Fruit fly (Drosophila melanogaster) whole organism, wandering third instar larva: ENCODE results near the gene tra.

Experiments used
- Abd-B ChIP-seq: fragments of >200 bp; optimal IDR thresholded peaks from 2 replicates; lab custom pipeline; 2017; ENCODE audit warnings: missing biosample characterization, missing genetic modification characterization
- CrebA ChIP-seq: fragments of 200-800 bp; sonication (Bioruptor generic); optimal IDR thresholded peaks from 2 replicates; lab custom pipeline; 2016; ENCODE audit warnings: missing biosample characterization, mild to moderate bottlenecking, missing genetic modification characterization, borderline replicate concordance
- Dfd ChIP-seq: fragments of >200 bp; optimal IDR thresholded peaks from 2 replicates; lab custom pipeline; 2017; ENCODE audit warnings: missing biosample characterization, missing genetic modification characterization
- Dif ChIP-seq: fragments of 200-275, 200-300 bp; sonication (Bioruptor generic); optimal IDR thresholded peaks from 2 replicates; lab custom pipeline; 2018; ENCODE audit warnings: missing biosample characterization, missing genetic modification characterization; ENCODE audit not compliant: partially characterized antibody
- HLH106 ChIP-seq: fragments of 200-800 bp; optimal IDR thresholded peaks from 3 replicates; lab custom pipeline; 2019; ENCODE audit warnings: missing biosample characterization, mild to moderate bottlenecking, missing genetic modification characterization, moderate library complexity
- Hnf4 ChIP-seq: fragments of 200-800 bp; sonication (Bioruptor generic); optimal IDR thresholded peaks from 2 replicates; lab custom pipeline; 2016; ENCODE audit warnings: missing biosample characterization, mild to moderate bottlenecking, missing genetic modification characterization
- Hr78 ChIP-seq: fragments of >200 bp; optimal IDR thresholded peaks from 2 replicates; lab custom pipeline; 2017; ENCODE audit warnings: missing biosample characterization, missing genetic modification characterization
- Jra ChIP-seq: sonication (Bioruptor generic); optimal IDR thresholded peaks from 2 replicates; lab custom pipeline; 2016; ENCODE audit warnings: missing biosample characterization, missing genetic modification characterization
- N ChIP-seq: fragments of >200 bp; optimal IDR thresholded peaks from 2 replicates; lab custom pipeline; 2018; ENCODE audit warnings: missing biosample characterization, missing external identifiers, missing genetic modification characterization
- Rel ChIP-seq, 2 experiments: fragments of 200-800 bp; sonication (Bioruptor generic) in 1 of 2; optimal IDR thresholded peaks; 2 replicates in 1 of 2; 3 replicates in 1 of 2; lab custom pipeline; 2016 to 2019; ENCODE audit warnings: mild to moderate bottlenecking in 2 of 2, missing biosample characterization in 2 of 2, missing genetic modification characterization in 2 of 2, moderate library complexity in 1 of 2
- Sp1 ChIP-seq: fragments of 200-800 bp; sonication (Bioruptor generic); optimal IDR thresholded peaks from 3 replicates; lab custom pipeline; 2019; ENCODE audit warnings: missing biosample characterization, mild to moderate bottlenecking, missing genetic modification characterization, moderate library complexity
- dl ChIP-seq, 2 experiments: fragments of 175-275, 200-275 bp in 1 of 2; fragments of 200-275 bp in 1 of 2; sonication (Bioruptor generic); optimal IDR thresholded peaks; lab custom pipeline; 2018; ENCODE audit warnings: mild to moderate bottlenecking in 2 of 2, missing biosample characterization in 2 of 2, missing genetic modification characterization in 2 of 2, moderate library complexity in 2 of 2; ENCODE audit not compliant: partially characterized antibody in 2 of 2, insufficient read depth in 1 of 2
- dsf ChIP-seq: sonication (Bioruptor generic); optimal IDR thresholded peaks from 2 replicates; lab custom pipeline; 2016; ENCODE audit warnings: missing biosample characterization, missing genetic modification characterization, borderline replicate concordance
- ey ChIP-seq: fragments of 200-800 bp; sonication (Bioruptor generic); optimal IDR thresholded peaks from 2 replicates; lab custom pipeline; 2016; ENCODE audit warnings: missing biosample characterization, missing genetic modification characterization
- foxo ChIP-seq, 2 experiments: fragments of 200-800 bp; sonication (Bioruptor generic); optimal IDR thresholded peaks; 2 replicates in 1 of 2; 3 replicates in 1 of 2; lab custom pipeline; 2016 to 2017; ENCODE audit warnings: missing biosample characterization in 2 of 2, missing genetic modification characterization in 2 of 2
- fru ChIP-seq: fragments of 200-800 bp; sonication (Bioruptor generic); optimal IDR thresholded peaks from 3 replicates; lab custom pipeline; 2016; ENCODE audit warnings: missing biosample characterization, mild to moderate bottlenecking, missing genetic modification characterization
- h ChIP-seq: fragments of 200-800 bp; sonication (Bioruptor generic); optimal IDR thresholded peaks from 3 replicates; lab custom pipeline; 2016; ENCODE audit warnings: missing biosample characterization, mild to moderate bottlenecking, missing genetic modification characterization
- jim ChIP-seq: fragments of 175-275, 200-325 bp; sonication (Bioruptor generic); optimal IDR thresholded peaks from 2 replicates; lab custom pipeline; 2016; ENCODE audit warnings: missing biosample characterization, mild to moderate bottlenecking, missing genetic modification characterization
- lola ChIP-seq: fragments of >200 bp; optimal IDR thresholded peaks from 2 replicates; lab custom pipeline; 2017; ENCODE audit warnings: missing biosample characterization, missing genetic modification characterization
- pan ChIP-seq: fragments of >200 bp; optimal IDR thresholded peaks from 2 replicates; lab custom pipeline; 2017
- psq ChIP-seq: fragments of 200-800 bp; sonication (Bioruptor generic); optimal IDR thresholded peaks from 3 replicates; lab custom pipeline; 2017; ENCODE audit warnings: missing biosample characterization, mild to moderate bottlenecking, missing genetic modification characterization, moderate library complexity
- rgr ChIP-seq: fragments of 200-800 bp; sonication (Bioruptor generic); optimal IDR thresholded peaks from 3 replicates; lab custom pipeline; 2016; ENCODE audit warnings: missing biosample characterization, mild to moderate bottlenecking, missing genetic modification characterization
- sage ChIP-seq: fragments of 200-800 bp; sonication (Bioruptor generic); optimal IDR thresholded peaks from 2 replicates; lab custom pipeline; 2016; ENCODE audit warnings: missing biosample characterization, mild to moderate bottlenecking, missing genetic modification characterization
- sv ChIP-seq: fragments of 200-800 bp; sonication (Bioruptor generic); optimal IDR thresholded peaks from 3 replicates; lab custom pipeline; 2016; ENCODE audit warnings: missing biosample characterization, missing genetic modification characterization
- usp ChIP-seq: fragments of >200 bp; optimal IDR thresholded peaks from 2 replicates; lab custom pipeline; 2017; ENCODE audit warnings: missing biosample characterization, missing genetic modification characterization

tra gene

dm6 chr3L:16590860-16591259, at the start of gene tra:
TSS of gene tra (minus strand) at chr3L:16591050.
- TF ChIP-seq pan (lab: Kevin White, UChicago) (no peak), Jra (GFP tag; lab: Kevin White, UChicago) (no peak)

- TF ChIP-seq fru (GFP tag; lab: Kevin White, UChicago) (peak; percentile 29), jim (GFP tag; lab: Kevin White, UChicago) (no peak), Hr78 (GFP tag; lab: Kevin White, UChicago) (no peak), h (peak; percentile 14), Hnf4 (GFP tag; lab: Kevin White, UChicago) (no peak), Abd-B (GFP tag; lab: Kevin White, UChicago) (no peak), lola (GFP tag; lab: Kevin White, UChicago) (no peak), usp (GFP tag; lab: Kevin White, UChicago) (no peak), dl (GFP tag; optimal IDR thresholded peaks at IDR 0.05; lab: Kevin White, UChicago; ENCODE audit: insufficient read depth in 1 of 2, partially characterized antibody in 2 of 2) (no peak), ey (no peak), Dif (GFP tag; lab: Kevin White, UChicago) (peak; percentile 11), foxo (GFP tag; optimal IDR thresholded peaks at IDR 0.05; lab: Kevin White, UChicago) (peak in 1 of 2 experiments; percentile 31), Sp1 (GFP tag; lab: Kevin White, UChicago) (peak; percentile 2), psq (peak; percentile 78), HLH106 (tag; lab: Kevin White, UChicago) (peak; percentile 14), Dfd (GFP tag; lab: Kevin White, UChicago) (no peak), sage (GFP tag; lab: Kevin White, UChicago) (no peak), rgr (GFP tag; lab: Kevin White, UChicago) (no peak), N (no peak), sv (GFP tag; lab: Kevin White, UChicago) (no peak)
Observed at dm6 chr3L:16638639-16639388, 48.0 kb upstream of the tra start.

- TF ChIP-seq Hr78 (GFP tag; lab: Kevin White, UChicago) (no peak), h (peak; percentile 33), sage (GFP tag; lab: Kevin White, UChicago) (no peak), Jra (GFP tag; lab: Kevin White, UChicago) (peak; percentile 20), rgr (GFP tag; lab: Kevin White, UChicago) (peak; percentile 13), Hnf4 (GFP tag; lab: Kevin White, UChicago) (no peak), psq (peak; percentile 14), ey (peak; percentile 14), foxo (GFP tag; optimal IDR thresholded peaks at IDR 0.05; lab: Kevin White, UChicago) (peak in 1 of 2 experiments; percentile 21)
Observed at dm6 chr3L:16635566-16636210, 44.8 kb upstream of the tra start.

dm6 chr3L:16634529-16634928, 43.7 kb upstream of the tra start:
- TF ChIP-seq fru (GFP tag; lab: Kevin White, UChicago) (peak; percentile 16), Dfd (GFP tag; lab: Kevin White, UChicago) (no peak), sv (GFP tag; lab: Kevin White, UChicago) (no peak), Hr78 (GFP tag; lab: Kevin White, UChicago) (no peak), jim (GFP tag; lab: Kevin White, UChicago) (no peak), Rel (GFP tag; optimal IDR thresholded peaks at IDR 0.05; lab: Kevin White, UChicago) (no peak), Rel (tag; optimal IDR thresholded peaks at IDR 0.05; lab: Kevin White, UChicago) (no peak), foxo (GFP tag; optimal IDR thresholded peaks at IDR 0.05; lab: Kevin White, UChicago) (peak in 1 of 2 experiments; percentile 26), dsf (no peak), rgr (GFP tag; lab: Kevin White, UChicago) (no peak), ey (peak; percentile 14)

- TF ChIP-seq dl (GFP tag; optimal IDR thresholded peaks at IDR 0.05; lab: Kevin White, UChicago; ENCODE audit: insufficient read depth in 1 of 2, partially characterized antibody in 2 of 2): no peak
- no peak for TF ChIP-seq CrebA
- TF ChIP-seq, all 38 proteins: peak for 0
Observed at dm6 chr3L:16634091-16634490, 43.2 kb upstream of the tra start.
